Worm (Caenorhabditis elegans) whole organism, L4 larva: ENCODE data around the gene T12E12.6.

Source experiments
- F49E8.2 ChIP-seq: sonication (generic microtip); optimal IDR thresholded peaks from 2 replicates; lab custom pipeline; 2016; ENCODE audit warnings: missing compliant biosample characterization, mild to moderate bottlenecking, missing genetic modification characterization, borderline replicate concordance
- fos-1 ChIP-seq: fragments of 150-350 bp; optimal IDR thresholded peaks from 2 replicates; lab custom pipeline; 2014; ENCODE audit warnings: missing biosample characterization, missing genetic modification characterization
- jun-1 ChIP-seq: fragments of 150-350 bp; optimal IDR thresholded peaks from 2 replicates; lab custom pipeline; 2014; ENCODE audit warnings: missing biosample characterization, missing genetic modification reagents, missing genetic modification characterization
- nhr-25 ChIP-seq: sonication (generic microtip); optimal IDR thresholded peaks from 2 replicates; lab custom pipeline; 2017; ENCODE audit warnings: missing genetic modification characterization, mild to moderate bottlenecking, missing compliant biosample characterization, antibody characterized with exemption, moderate library complexity, borderline replicate concordance; ENCODE audit not compliant: insufficient read depth
- pqm-1 ChIP-seq: sonication (generic microtip); optimal IDR thresholded peaks from 2 replicates; lab custom pipeline; 2017; ENCODE audit warnings: missing biosample characterization, missing genetic modification characterization

- TF ChIP-seq jun-1 (tag; lab: Kevin White, UChicago) (no peak), nhr-25 (no peak), pqm-1 (tag; lab: Kevin White, UChicago) (no peak), fos-1 (no peak), F49E8.2 (no peak)
These were observed 38.2 kb downstream of the T12E12.6 start for ce11 chrIV:5535780-5536179.
